Worm (Caenorhabditis elegans): ENCODE measurements around the gene Y48E1C.1.

The Y48E1C.1 gene

DNA sequence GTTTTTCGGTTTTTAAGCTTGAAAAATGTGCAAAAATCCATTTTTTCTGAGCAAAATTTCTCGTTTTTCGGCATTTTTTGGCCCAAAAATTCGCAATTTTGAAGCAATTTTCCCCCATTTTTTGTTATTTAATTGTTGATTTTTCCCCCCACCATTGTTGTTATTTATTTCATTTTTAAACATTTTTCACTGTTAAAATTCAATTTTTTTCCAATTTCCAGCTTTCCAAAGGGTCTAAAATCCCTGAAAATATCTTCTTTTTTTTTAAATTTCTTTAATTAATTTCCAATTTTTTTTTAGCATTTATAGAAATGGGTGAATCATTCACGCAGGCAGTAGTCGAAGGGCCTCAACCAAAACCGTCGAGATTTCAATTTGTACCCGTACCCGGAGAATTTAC, 38.7 kb upstream of the Y48E1C.1 start, which contains the start of gene Y48C3A.12:
TSS of gene Y48C3A.12 (plus strand) at position 301 of the 400 bp plus-strand sequence.
- TF ChIP-seq nhr-76 (tag; optimal IDR thresholded peaks at IDR 0.05) (no peak), nhr-11 (tag; optimal IDR thresholded peaks at IDR 0.05) (no peak), zip-11 (GFP tag; IDR thresholded peaks at IDR 0.05) (no peak), R02D3.7 (tag; optimal IDR thresholded peaks at IDR 0.05) (no peak), ceh-20 (GFP tag; IDR thresholded peaks at IDR 0.05) (no peak)

- TF ChIP-seq lin-13 (GFP tag; optimal IDR thresholded peaks at IDR 0.05), result no peak
- TF ChIP-seq ceh-32 (tag; optimal IDR thresholded peaks at IDR 0.05; ENCODE audit: poor library complexity), result no peak
- no peak for TF ChIP-seq egl-27 (tag; optimal IDR thresholded peaks at IDR 0.05)
- peak; percentile 71 for TF ChIP-seq set-16 (GFP tag; IDR thresholded peaks at IDR 0.05)
Measured at ce11 chrII:13383061-13383460, 31.7 kb upstream of the Y48E1C.1 start.

- TF ChIP-seq lim-7 (GFP tag; IDR thresholded peaks at IDR 0.05) (no peak), ZK546.5 (tag; optimal IDR thresholded peaks at IDR 0.05) (no peak), nhr-11 (tag; optimal IDR thresholded peaks at IDR 0.05) (no peak), Y105C5A.15 (GFP tag; IDR thresholded peaks at IDR 0.05) (no peak), lin-29 (GFP tag; IDR thresholded peaks at IDR 0.05) (no peak), zip-2 (tag; optimal IDR thresholded peaks at IDR 0.05) (no peak), ceh-32 (tag; optimal IDR thresholded peaks at IDR 0.05; ENCODE audit: poor library complexity) (no peak), fkh-10 (GFP tag; optimal IDR thresholded peaks at IDR 0.05) (no peak), arid-1 (GFP tag; conservative IDR thresholded peaks at IDR 0.05) (no peak)
Measured at ce11 chrII:13389461-13389860, 25.3 kb upstream of the Y48E1C.1 start, which contains the start of gene Y48C3A.14. Gene Y48C3A.14, plus strand, starts transcription at chrII:13389761.

- peak; percentile 90 for TF ChIP-seq set-16 (GFP tag; IDR thresholded peaks at IDR 0.05)
- TF ChIP-seq F37D6.2 (tag; optimal IDR thresholded peaks at IDR 0.05), result no peak
Measured at ce11 chrII:13401549-13401948, 13.3 kb upstream of the Y48E1C.1 start.

ce11 chrII:13402680-13403079, 12.1 kb upstream of the Y48E1C.1 start, which contains the start of gene pinn-4:
Gene pinn-4, plus strand, starts transcription at chrII:13402980.
- no peak for TF ChIP-seq daf-8 (GFP tag; IDR thresholded peaks at IDR 0.05)

ce11 chrII:13405840-13406239, 9.0 kb upstream of the Y48E1C.1 start, which contains the start of gene efl-2:
Gene efl-2, plus strand, starts transcription at chrII:13406140.
- no peak for TF ChIP-seq ceh-44 (GFP tag; IDR thresholded peaks at IDR 0.05)
- no peak for TF ChIP-seq cey-2 (tag; optimal IDR thresholded peaks at IDR 0.05; ENCODE audit: borderline replicate concordance, insufficient read depth)
- no peak for TF ChIP-seq ctbp-1 (GFP tag; IDR thresholded peaks at IDR 0.05)
- no peak for TF ChIP-seq ceh-32 (tag; optimal IDR thresholded peaks at IDR 0.05; ENCODE audit: poor library complexity)
- TF ChIP-seq ceh-62 (tag; optimal IDR thresholded peaks at IDR 0.05), result no peak
- TF ChIP-seq lin-15B (tag; optimal IDR thresholded peaks at IDR 0.05), result no peak
- TF ChIP-seq ama-1 (optimal IDR thresholded peaks at IDR 0.05), result no peak
- TF ChIP-seq mdt-29 (GFP tag; IDR thresholded peaks at IDR 0.05), result no peak
- no peak for TF ChIP-seq F44E2.7 (GFP tag; IDR thresholded peaks at IDR 0.05)
- no peak for TF ChIP-seq F37D6.2 (tag; optimal IDR thresholded peaks at IDR 0.05)
- no peak for TF ChIP-seq fos-1 (tag; optimal IDR thresholded peaks at IDR 0.05)
- no peak for TF ChIP-seq Y75B8A.6 (GFP tag; IDR thresholded peaks at IDR 0.05)
- no peak for TF ChIP-seq daf-16 (GFP tag; optimal IDR thresholded peaks at IDR 0.05)
- TF ChIP-seq daf-16 (tag; optimal IDR thresholded peaks at IDR 0.05), result no peak
- no peak for TF ChIP-seq mdl-1 (tag; optimal IDR thresholded peaks at IDR 0.05)
- TF ChIP-seq dmd-6 (GFP tag; IDR thresholded peaks at IDR 0.05), result no peak
- no peak for TF ChIP-seq R02D3.7 (tag; optimal IDR thresholded peaks at IDR 0.05)
